Worm (Caenorhabditis elegans): Measurements from ENCODE around the gene tmd-2.

The tmd-2 gene

DNA sequence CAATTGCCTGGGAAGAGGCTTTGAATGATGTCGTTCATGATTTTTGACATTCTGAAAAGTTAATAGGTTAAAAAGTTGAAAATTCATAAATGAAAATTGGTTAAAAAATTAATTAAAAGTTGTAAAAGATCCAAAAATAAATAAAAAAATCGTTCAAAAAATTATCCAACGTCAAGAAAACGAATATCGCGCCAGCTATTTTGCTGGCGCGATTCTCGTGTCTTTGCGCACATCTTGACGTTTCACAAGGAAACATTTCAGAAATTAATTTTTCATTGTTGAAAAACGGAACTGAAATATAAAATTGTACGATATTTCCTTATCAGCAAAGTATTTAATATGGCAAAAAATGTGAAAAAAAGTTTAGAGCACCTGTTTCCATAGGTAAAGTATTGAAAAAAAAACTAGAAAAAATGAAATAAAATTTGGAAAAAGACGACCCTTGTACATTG lies 24.7 kb downstream of the tmd-2 start, which contains the start of gene mpdu-1:
mpdu-1 (minus strand) TSS at position 51 of the 452 bp plus-strand sequence.
- no peak for TF ChIP-seq F52B5.7 (tag; optimal IDR thresholded peaks at IDR 0.05)
- no peak for TF ChIP-seq bed-2 (GFP tag; IDR thresholded peaks at IDR 0.05)
- no peak; the same call in 1 of the 2 replicates for TF ChIP-seq madf-6 (GFP tag; IDR thresholded peaks at IDR 0.05)
- TF ChIP-seq mxl-1 (tag; optimal IDR thresholded peaks at IDR 0.05): no peak
- TF ChIP-seq ceh-40 (GFP tag; IDR thresholded peaks at IDR 0.05): no peak
- no peak for TF ChIP-seq Y95B8A.8 (GFP tag; IDR thresholded peaks at IDR 0.05)
- peak; percentile 12 for TF ChIP-seq ZK185.1 (tag; optimal IDR thresholded peaks at IDR 0.05; ENCODE audit: poor library complexity, severe bottlenecking)
- no peak for TF ChIP-seq madf-3 (GFP tag; IDR thresholded peaks at IDR 0.05)
- TF ChIP-seq T07F8.4 (tag; optimal IDR thresholded peaks at IDR 0.05): no peak
- TF ChIP-seq snpc-4 (GFP tag; optimal IDR thresholded peaks at IDR 0.05): peak; percentile 28
- peak in 2 of 4 experiments; percentile 72 to 82 for TF ChIP-seq snpc-4 (tag; optimal IDR thresholded peaks at IDR 0.05)
- TF ChIP-seq ets-4 (GFP tag; optimal IDR thresholded peaks at IDR 0.05): no peak
- TF ChIP-seq cebp-1 (GFP tag; IDR thresholded peaks at IDR 0.05): no peak
- no peak for TF ChIP-seq cebp-1 (tag; optimal IDR thresholded peaks at IDR 0.05)
- no peak for TF ChIP-seq B0019.2 (GFP tag; conservative IDR thresholded peaks at IDR 0.05)
- no peak for TF ChIP-seq K12H6.12 (tag; optimal IDR thresholded peaks at IDR 0.05)
- TF ChIP-seq madf-10 (tag; optimal IDR thresholded peaks at IDR 0.05): no peak
- no peak for TF ChIP-seq tlf-1 (GFP tag; optimal IDR thresholded peaks at IDR 0.05)
- no peak for TF ChIP-seq lin-54 (GFP tag; optimal IDR thresholded peaks at IDR 0.05)
- no peak for TF ChIP-seq unc-62 (GFP tag; optimal IDR thresholded peaks at IDR 0.05)
- TF ChIP-seq rcor-1 (GFP tag; IDR thresholded peaks at IDR 0.05): no peak
- no peak for TF ChIP-seq repo-1 (tag; optimal IDR thresholded peaks at IDR 0.05)
- no peak for TF ChIP-seq zfh-2 (GFP tag; conservative IDR thresholded peaks at IDR 0.05)
- TF ChIP-seq pbrm-1 (GFP tag; IDR thresholded peaks at IDR 0.05): no peak
- no peak for TF ChIP-seq F10E7.11 (tag; optimal IDR thresholded peaks at IDR 0.05)
- TF ChIP-seq xnd-1 (tag; optimal IDR thresholded peaks at IDR 0.05): peak; percentile 29
- no peak for TF ChIP-seq Y53F4B.3 (GFP tag; IDR thresholded peaks at IDR 0.05)
- no peak for TF ChIP-seq die-1 (tag; optimal IDR thresholded peaks at IDR 0.05)
- no peak for TF ChIP-seq Y79H2A.3 (GFP tag; conservative IDR thresholded peaks at IDR 0.05)
- no peak for TF ChIP-seq pha-4 (tag; optimal IDR thresholded peaks at IDR 0.05)
- no peak for TF ChIP-seq ceh-27 (GFP tag; optimal IDR thresholded peaks at IDR 0.05)
- no peak for TF ChIP-seq tbp1 (GFP tag; optimal IDR thresholded peaks at IDR 0.05)
- no peak for TF ChIP-seq F22D6.2 (tag; optimal IDR thresholded peaks at IDR 0.05)
- TF ChIP-seq F39B2.1 (GFP tag; IDR thresholded peaks at IDR 0.05): no peak
- TF ChIP-seq ztf-6 (GFP tag; IDR thresholded peaks at IDR 0.05): no peak
- no peak for TF ChIP-seq let-607 (tag; optimal IDR thresholded peaks at IDR 0.05)
- no peak; the same call in 1 of the 2 replicates for TF ChIP-seq F33H1.4 (GFP tag; IDR thresholded peaks at IDR 0.05)
- no peak for TF ChIP-seq unc-130 (GFP tag; optimal IDR thresholded peaks at IDR 0.05)
- peak; percentile 28 for TF ChIP-seq dpl-1 (GFP tag; optimal IDR thresholded peaks at IDR 0.05)
- no peak for TF ChIP-seq hrde-1 (tag; optimal IDR thresholded peaks at IDR 0.05; ENCODE audit: borderline replicate concordance)
- TF ChIP-seq aptf-2 (GFP tag; conservative IDR thresholded peaks at IDR 0.05): no peak
- no peak for TF ChIP-seq egl-18 (GFP tag; IDR thresholded peaks at IDR 0.05)
- TF ChIP-seq ceh-58 (GFP tag; IDR thresholded peaks at IDR 0.05): no peak
- TF ChIP-seq K11D2.4 (GFP tag; IDR thresholded peaks at IDR 0.05): no peak
- TF ChIP-seq F57A8.1 (GFP tag; optimal IDR thresholded peaks at IDR 0.05): no peak
- no peak for TF ChIP-seq D2030.7 (GFP tag; IDR thresholded peaks at IDR 0.05)
- no peak for TF ChIP-seq gei-17 (GFP tag; optimal IDR thresholded peaks at IDR 0.05)
- no peak for TF ChIP-seq attf-6 (GFP tag; IDR thresholded peaks at IDR 0.05)
- TF ChIP-seq him-1 (tag; optimal IDR thresholded peaks at IDR 0.05): peak; percentile 21
- no peak for TF ChIP-seq lin-35 (GFP tag; optimal IDR thresholded peaks at IDR 0.05)

All from whole organism, young adult.